Fruit fly (Drosophila melanogaster) whole organism, pupa: ENCODE measurements around the gene CG46281.

Experiments
- CG10348 ChIP-seq: fragments of 200-800 bp; sonication (Bioruptor generic); IDR thresholded peaks from 2 replicates; pipeline ENCODE4 v1.3.6; 2022; ENCODE audit warnings: missing biosample characterization, missing genetic modification characterization
- CG12605 ChIP-seq: fragments of 200-800 bp; sonication (Bioruptor generic); IDR thresholded peaks from 2 replicates; pipeline ENCODE4 v1.3.6; 2022; ENCODE audit warnings: missing biosample characterization, missing genetic modification characterization
- CG13204 ChIP-seq: fragments of 200-800 bp; sonication (Bioruptor generic); optimal IDR thresholded peaks from 2 replicates; lab custom pipeline; 2018; ENCODE audit warnings: missing biosample characterization, mild to moderate bottlenecking, missing genetic modification characterization, moderate library complexity
- CG14655 ChIP-seq: fragments of 200-800 bp; sonication (Bioruptor generic); optimal IDR thresholded peaks from 3 replicates; lab custom pipeline; 2017; ENCODE audit warnings: mild to moderate bottlenecking, missing biosample characterization, missing genetic modification reagents, missing genetic modification characterization
- CG15710 ChIP-seq: fragments of 200-800 bp; sonication (Bioruptor generic); optimal IDR thresholded peaks from 2 replicates; lab custom pipeline; 2018; ENCODE audit warnings: missing biosample characterization, mild to moderate bottlenecking, missing genetic modification characterization, moderate library complexity
- CG17806 ChIP-seq: fragments of 200-800 bp; sonication (Bioruptor generic); optimal IDR thresholded peaks from 2 replicates; lab custom pipeline; 2018; ENCODE audit warnings: missing biosample characterization, mild to moderate bottlenecking, missing genetic modification characterization, moderate library complexity
- CG32121 ChIP-seq: fragments of 200-800 bp; sonication (Bioruptor generic); IDR thresholded peaks from 2 replicates; pipeline ENCODE4 v1.3.6; 2022; ENCODE audit warnings: missing biosample characterization, missing genetic modification characterization
- CG34367 ChIP-seq: fragments of 200-800 bp; sonication (Bioruptor generic); optimal IDR thresholded peaks from 2 replicates; lab custom pipeline; 2018; ENCODE audit warnings: missing biosample characterization, mild to moderate bottlenecking, missing genetic modification characterization
- CG4496 ChIP-seq: fragments of 200-800 bp; sonication (Bioruptor generic); IDR thresholded peaks from 3 replicates; pipeline ENCODE4 v1.3.6; 2022; ENCODE audit warnings: missing biosample characterization, missing genetic modification characterization
- CG8159 ChIP-seq: fragments of 200-800 bp; sonication (Bioruptor generic); optimal IDR thresholded peaks from 3 replicates; lab custom pipeline; 2018; ENCODE audit warnings: missing biosample characterization, mild to moderate bottlenecking, missing genetic modification characterization, moderate library complexity
- CG8301 ChIP-seq: fragments of 200-800 bp; sonication (Bioruptor generic); optimal IDR thresholded peaks from 2 replicates; lab custom pipeline; 2018; ENCODE audit warnings: missing biosample characterization, mild to moderate bottlenecking, missing genetic modification characterization
- CG9948 ChIP-seq: fragments of 200-800 bp; sonication (Bioruptor generic); optimal IDR thresholded peaks from 2 replicates; lab custom pipeline; 2018; ENCODE audit warnings: missing biosample characterization, mild to moderate bottlenecking, missing genetic modification characterization, moderate library complexity
- D1 ChIP-seq: fragments of 200-800 bp; sonication (Bioruptor generic); optimal IDR thresholded peaks from 2 replicates; lab custom pipeline; 2018; ENCODE audit warnings: missing biosample characterization, mild to moderate bottlenecking, missing genetic modification characterization, moderate library complexity
- EcR ChIP-seq: fragments of 200-800 bp; sonication (Bioruptor generic); optimal IDR thresholded peaks from 3 replicates; lab custom pipeline; 2019; ENCODE audit warnings: missing biosample characterization, missing genetic modification characterization, mild to moderate bottlenecking, moderate library complexity, missing genetic modification reagents
- Ets98B ChIP-seq: fragments of 200-800 bp; sonication (Bioruptor generic); IDR thresholded peaks from 2 replicates; pipeline ENCODE4 v1.3.6; 2022; ENCODE audit warnings: missing biosample characterization, missing genetic modification characterization
- Pif1A ChIP-seq: fragments of 200-800 bp; sonication (Bioruptor generic); optimal IDR thresholded peaks from 3 replicates; lab custom pipeline; 2016; ENCODE audit warnings: missing biosample characterization, missing genetic modification characterization
- Pif1B ChIP-seq: fragments of 200-800 bp; sonication (Bioruptor generic); optimal IDR thresholded peaks from 3 replicates; lab custom pipeline; 2016; ENCODE audit warnings: missing biosample characterization, missing genetic modification characterization
- Snoo ChIP-seq: fragments of 200-800 bp; sonication (Bioruptor generic); optimal IDR thresholded peaks from 3 replicates; lab custom pipeline; 2017; ENCODE audit warnings: missing biosample characterization, mild to moderate bottlenecking, missing genetic modification characterization, inconsistent platforms
- fd96Ca ChIP-seq: fragments of 200-800 bp; sonication (Bioruptor generic); IDR thresholded peaks from 3 replicates; pipeline ENCODE4 v1.3.6; 2022; ENCODE audit warnings: missing biosample characterization, missing genetic modification characterization
- gl ChIP-seq: fragments of 200-800 bp; sonication (Bioruptor generic); optimal IDR thresholded peaks from 2 replicates; lab custom pipeline; 2018; ENCODE audit warnings: missing biosample characterization, mild to moderate bottlenecking, missing genetic modification characterization
- rn ChIP-seq: fragments of 200-800 bp; sonication (Bioruptor generic); IDR thresholded peaks from 2 replicates; pipeline ENCODE4 v1.3.6; 2022; ENCODE audit warnings: missing biosample characterization, missing genetic modification characterization

CG46281 gene

dm6 chr3R:12995522-12995921, 34.6 kb downstream of the CG46281 start, which contains the start of gene CG7488:
CG7488 (plus strand) TSS chr3R:12995620.
- TF ChIP-seq CG14655 (GFP tag; lab: Kevin White, UChicago) (no peak), CG8159 (tag; lab: Kevin White, UChicago) (no peak), D1 (tag; lab: Kevin White, UChicago) (no peak), CG12605 (no peak)

dm6 chr3R:12995047-12995446, 35.1 kb downstream of the CG46281 start, which contains the start of gene yellow-f2:
yellow-f2 (minus strand) TSS chr3R:12995147.
- TF ChIP-seq CG32121 (GFP tag; lab: Robert Waterston, UW) (no peak), rn (GFP tag; lab: Robert Waterston, UW) (no peak), Snoo (tag; lab: Kevin White, UChicago) (no peak), CG14655 (GFP tag; lab: Kevin White, UChicago) (no peak), Ets98B (GFP tag; lab: Robert Waterston, UW) (no peak), D1 (tag; lab: Kevin White, UChicago) (no peak), Pif1B (GFP tag; lab: Kevin White, UChicago) (no peak), gl (tag; lab: Kevin White, UChicago) (no peak), CG34367 (tag; lab: Kevin White, UChicago) (no peak), CG15710 (no peak), CG17806 (tag; lab: Kevin White, UChicago) (no peak), fd96Ca (no peak), CG13204 (GFP tag; lab: Kevin White, UChicago) (no peak), CG10348 (no peak), EcR (GFP tag; lab: Kevin White, UChicago) (no peak), CG8301 (tag; lab: Kevin White, UChicago) (no peak)

- no peak for TF ChIP-seq fd96Ca
- TF ChIP-seq EcR (GFP tag; lab: Kevin White, UChicago) = peak; percentile 92
- TF ChIP-seq, all 21 proteins: peak for 1
These were observed 37.1 kb downstream of the CG46281 start, which contains the start of gene yellow-f for dm6 chr3R:12993018-12993417. yellow-f (minus strand) TSS chr3R:12993201.

- no peak for TF ChIP-seq Ets98B (GFP tag; lab: Robert Waterston, UW)
- no peak for TF ChIP-seq CG17806 (tag; lab: Kevin White, UChicago)
- TF ChIP-seq EcR (GFP tag; lab: Kevin White, UChicago) = no peak
- TF ChIP-seq Snoo (tag; lab: Kevin White, UChicago) = no peak
- TF ChIP-seq CG10348 = no peak
These were observed 41.7 kb downstream of the CG46281 start, which contains the start of gene CG14383 for dm6 chr3R:12988411-12988810. CG14383 (minus strand) TSS chr3R:12988511.

dm6 chr3R:12985828-12986530, 44.1 kb downstream of the CG46281 start, which contains the start of gene CG31342:
CG31342 (plus strand) TSS chr3R:12986041.
- TF ChIP-seq CG15710 = peak; percentile 34
- no peak for TF ChIP-seq CG8159 (tag; lab: Kevin White, UChicago)
- no peak for TF ChIP-seq gl (tag; lab: Kevin White, UChicago)
- TF ChIP-seq EcR (GFP tag; lab: Kevin White, UChicago) = no peak
- TF ChIP-seq CG32121 (GFP tag; lab: Robert Waterston, UW) = peak; percentile 27; the same call in 1 of the 2 replicates
- TF ChIP-seq CG9948 (tag; lab: Kevin White, UChicago) = peak; percentile 38
- TF ChIP-seq CG13204 (GFP tag; lab: Kevin White, UChicago) = no peak
- TF ChIP-seq Snoo (tag; lab: Kevin White, UChicago) = peak; percentile 6
- TF ChIP-seq CG4496 (GFP tag; lab: Robert Waterston, UW) = no peak
- TF ChIP-seq Pif1A (GFP tag; lab: Kevin White, UChicago) = no peak
- no peak for TF ChIP-seq fd96Ca
- no peak; the same call in 1 of the 2 replicates for TF ChIP-seq Ets98B (GFP tag; lab: Robert Waterston, UW)
- no peak for TF ChIP-seq CG34367 (tag; lab: Kevin White, UChicago)
- TF ChIP-seq CG8301 (tag; lab: Kevin White, UChicago) = no peak
- no peak for TF ChIP-seq CG10348
- peak; percentile 27 for TF ChIP-seq CG17806 (tag; lab: Kevin White, UChicago)

DNA sequence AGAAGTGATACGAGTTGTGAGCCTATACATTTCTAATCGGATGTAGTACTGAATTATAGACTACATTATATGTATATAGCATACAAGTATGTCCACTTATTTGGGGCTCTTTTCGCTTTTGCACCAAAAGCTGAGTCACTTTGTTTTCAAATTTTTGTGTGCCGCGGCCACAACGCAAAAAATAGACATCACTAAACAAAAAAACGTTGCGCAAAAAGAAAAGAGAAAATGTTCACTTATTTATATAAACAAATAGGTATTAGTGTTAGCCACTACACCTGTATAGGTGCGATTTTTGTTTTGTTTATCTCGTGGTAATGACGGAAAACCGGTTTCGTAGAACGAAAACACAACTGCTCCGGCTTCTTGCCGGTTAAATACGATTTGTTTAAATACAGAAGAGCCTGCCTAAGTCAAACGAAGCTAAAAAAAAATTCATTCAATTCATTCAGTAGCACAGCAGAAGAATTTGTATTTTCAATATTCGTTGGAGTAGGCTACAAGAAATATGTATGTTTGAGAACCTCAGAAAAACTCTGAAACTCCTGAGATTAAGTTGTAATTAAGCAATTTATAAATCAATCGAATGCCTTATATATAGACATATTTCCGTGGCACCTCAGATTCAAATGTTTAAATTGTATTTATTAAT, 47.0 kb downstream of the CG46281 start:
- TF ChIP-seq gl (tag; lab: Kevin White, UChicago) = no peak
- TF ChIP-seq fd96Ca = no peak
- peak; percentile 49; the same call in 1 of the 2 replicates for TF ChIP-seq CG12605
- no peak for TF ChIP-seq D1 (tag; lab: Kevin White, UChicago)
- TF ChIP-seq Pif1B (GFP tag; lab: Kevin White, UChicago) = no peak
- TF ChIP-seq Ets98B (GFP tag; lab: Robert Waterston, UW) = no peak; the same call in 1 of the 2 replicates
- TF ChIP-seq CG34367 (tag; lab: Kevin White, UChicago) = no peak
